Fruit fly (Drosophila melanogaster) whole organism, embryonic: ENCODE results near the gene CG13055.
A peak's percentile ranks its signal among the peaks of the same experiment; 100 is the strongest.

Source experiments
- Atf6 ChIP-seq: fragments of 200-800 bp; sonication (Bioruptor generic); IDR thresholded peaks from 2 replicates; pipeline ENCODE4 v1.3.6; 2022; ENCODE audit warnings: missing biosample characterization, missing genetic modification characterization
- Blimp-1 ChIP-seq: fragments of 200-800 bp; sonication (Bioruptor generic); optimal IDR thresholded peaks from 3 replicates; lab custom pipeline; 2018; ENCODE audit warnings: missing biosample characterization, missing genetic modification characterization, mild to moderate bottlenecking, moderate library complexity, missing genetic modification reagents
- CG1024 ChIP-seq: fragments of 200-800 bp; sonication (Bioruptor generic); IDR thresholded peaks from 2 replicates; pipeline ENCODE4 v1.3.6; 2022; ENCODE audit warnings: missing biosample characterization, missing genetic modification characterization
- CG10321 ChIP-seq: fragments of 200-800 bp; sonication (Bioruptor generic); IDR thresholded peaks from 2 replicates; pipeline ENCODE4 v1.3.6; 2022; ENCODE audit warnings: missing biosample characterization, missing genetic modification characterization
- CG10979 ChIP-seq: fragments of 200-800 bp; sonication (Bioruptor generic); optimal IDR thresholded peaks from 2 replicates; lab custom pipeline; 2018; ENCODE audit warnings: missing biosample characterization, mild to moderate bottlenecking, missing genetic modification characterization, moderate library complexity
- CG11398 ChIP-seq: fragments of 200-800 bp; sonication (Bioruptor generic); optimal IDR thresholded peaks from 2 replicates; lab custom pipeline; 2016; ENCODE audit warnings: missing biosample characterization, missing genetic modification characterization
- CG12236 ChIP-seq: fragments of 200-800 bp; sonication (Bioruptor generic); optimal IDR thresholded peaks from 2 replicates; lab custom pipeline; 2016; ENCODE audit warnings: missing biosample characterization, missing genetic modification characterization
- CG12769 ChIP-seq: fragments of 200-800 bp; sonication (Bioruptor generic); optimal IDR thresholded peaks from 2 replicates; lab custom pipeline; 2019; ENCODE audit warnings: missing biosample characterization, mild to moderate bottlenecking, missing genetic modification characterization, moderate library complexity
- CG17328 ChIP-seq: fragments of 200-800 bp; sonication (Bioruptor generic); IDR thresholded peaks from 2 replicates; pipeline ENCODE4 v1.3.6; 2022; ENCODE audit warnings: missing biosample characterization, missing genetic modification characterization
- CG18262 ChIP-seq: fragments of 200-800 bp; optimal IDR thresholded peaks from 3 replicates; lab custom pipeline; 2019; ENCODE audit warnings: missing biosample characterization, mild to moderate bottlenecking, missing genetic modification characterization, moderate library complexity
- CG32532 ChIP-seq: fragments of 200-800 bp; sonication (Bioruptor generic); IDR thresholded peaks from 2 replicates; pipeline ENCODE4 v1.3.6; 2022; ENCODE audit warnings: missing biosample characterization, missing genetic modification characterization
- CG32767 ChIP-seq: fragments of 200-800 bp; sonication (Bioruptor generic); IDR thresholded peaks from 2 replicates; pipeline ENCODE4 v1.3.6; 2022; ENCODE audit warnings: missing biosample characterization, missing genetic modification characterization
- CG33557 ChIP-seq: fragments of 200-800 bp; sonication (Bioruptor generic); optimal IDR thresholded peaks from 2 replicates; lab custom pipeline; 2019; ENCODE audit warnings: missing biosample characterization, mild to moderate bottlenecking, missing genetic modification characterization, moderate library complexity
- CG6689 ChIP-seq: fragments of 200-800 bp; sonication (Bioruptor generic); IDR thresholded peaks from 2 replicates; pipeline ENCODE4 v1.3.6; 2022; ENCODE audit warnings: missing biosample characterization, missing genetic modification characterization
- CG7839 ChIP-seq: fragments of 200-800 bp; sonication (Bioruptor generic); optimal IDR thresholded peaks from 3 replicates; lab custom pipeline; 2018; ENCODE audit warnings: missing biosample characterization, mild to moderate bottlenecking, missing genetic modification characterization, moderate library complexity
- CG8388 ChIP-seq: fragments of 200-800 bp; sonication (Bioruptor generic); optimal IDR thresholded peaks from 2 replicates; lab custom pipeline; 2019; ENCODE audit warnings: missing biosample characterization, mild to moderate bottlenecking, missing genetic modification characterization, moderate library complexity
- CG8944 ChIP-seq: fragments of 200-800 bp; sonication (Bioruptor generic); optimal IDR thresholded peaks from 3 replicates; lab custom pipeline; 2016; ENCODE audit warnings: missing biosample characterization, missing genetic modification characterization
- Chrac-16 ChIP-seq: fragments of 200-800 bp; sonication (Bioruptor generic); optimal IDR thresholded peaks from 3 replicates; lab custom pipeline; 2016; ENCODE audit warnings: missing biosample characterization, missing genetic modification characterization
- CoRest ChIP-seq: fragments of 200-800 bp; sonication (Bioruptor generic); optimal IDR thresholded peaks from 3 replicates; lab custom pipeline; 2018; ENCODE audit warnings: missing biosample characterization, mild to moderate bottlenecking, missing genetic modification characterization, moderate library complexity
- Dek ChIP-seq: fragments of 200-800 bp; sonication (Bioruptor generic); optimal IDR thresholded peaks from 3 replicates; lab custom pipeline; 2019; ENCODE audit warnings: missing biosample characterization, mild to moderate bottlenecking, missing genetic modification characterization, moderate library complexity
- Dip3 ChIP-seq: fragments of 200-800 bp; sonication (Bioruptor generic); optimal IDR thresholded peaks from 3 replicates; lab custom pipeline; 2016; ENCODE audit warnings: missing biosample characterization, missing genetic modification characterization
- Dll ChIP-seq: fragments of 200-800 bp; sonication (Bioruptor generic); IDR thresholded peaks from 4 replicates; pipeline ENCODE4 v1.3.6; 2022; ENCODE audit warnings: missing biosample characterization, missing genetic modification characterization; ENCODE audit not compliant: partially characterized antibody
- ERR ChIP-seq: fragments of 200-800 bp; sonication (Bioruptor generic); optimal IDR thresholded peaks from 2 replicates; lab custom pipeline; 2016; ENCODE audit warnings: missing biosample characterization, missing genetic modification characterization
- HmgD ChIP-seq: fragments of 200-800 bp; sonication (Bioruptor generic); optimal IDR thresholded peaks from 3 replicates; lab custom pipeline; 2016; ENCODE audit warnings: missing biosample characterization, missing genetic modification characterization
- Nf-YA ChIP-seq: fragments of 200-800 bp; sonication (Bioruptor generic); IDR thresholded peaks from 2 replicates; pipeline ENCODE4 v1.3.6; 2022; ENCODE audit warnings: missing biosample characterization, missing genetic modification characterization
- Oli ChIP-seq: fragments of 200-800 bp; sonication (Bioruptor generic); optimal IDR thresholded peaks from 2 replicates; lab custom pipeline; 2018; ENCODE audit warnings: missing biosample characterization, mild to moderate bottlenecking, missing genetic modification characterization, moderate library complexity
- Opbp ChIP-seq: fragments of 200-800 bp; sonication (Bioruptor generic); IDR thresholded peaks from 3 replicates; pipeline ENCODE4 v1.3.6; 2022; ENCODE audit warnings: missing biosample characterization, missing genetic modification characterization; ENCODE audit not compliant: partially characterized antibody
- Vsx1 ChIP-seq: fragments of 200-800 bp; sonication (Bioruptor generic); optimal IDR thresholded peaks from 2 replicates; lab custom pipeline; 2017; ENCODE audit warnings: missing biosample characterization, mild to moderate bottlenecking, missing genetic modification characterization, missing genetic modification reagents
- abd-A ChIP-seq: fragments of 200-800 bp; sonication (Bioruptor generic); optimal IDR thresholded peaks from 3 replicates; lab custom pipeline; 2019; ENCODE audit warnings: missing biosample characterization, mild to moderate bottlenecking, missing genetic modification characterization, moderate library complexity
- bsh ChIP-seq, 2 experiments: fragments of 200-800 bp; sonication (Bioruptor generic); optimal IDR thresholded peaks; 2 replicates each; lab custom pipeline; 2017 to 2018; ENCODE audit warnings: mild to moderate bottlenecking in 2 of 2, missing biosample characterization in 2 of 2, missing genetic modification characterization in 2 of 2, moderate library complexity in 1 of 2
- crol ChIP-seq: fragments of 200-800 bp; sonication (Bioruptor generic); IDR thresholded peaks from 2 replicates; pipeline ENCODE4 v1.3.6; 2022; ENCODE audit warnings: missing biosample characterization, missing genetic modification characterization
- dmrt99B ChIP-seq: fragments of 200-800 bp; sonication (Bioruptor generic); optimal IDR thresholded peaks from 2 replicates; lab custom pipeline; 2018; ENCODE audit warnings: missing biosample characterization, mild to moderate bottlenecking, missing genetic modification characterization, moderate library complexity
- dpn ChIP-seq, 2 experiments: fragments of 200-800 bp; sonication (Bioruptor generic); optimal IDR thresholded peaks; 3 replicates each; lab custom pipeline; 2016; ENCODE audit warnings: missing biosample characterization in 2 of 2, missing genetic modification characterization in 2 of 2
- dysf ChIP-seq: fragments of 200-800 bp; sonication (Bioruptor generic); IDR thresholded peaks from 3 replicates; pipeline ENCODE4 v1.3.6; 2022; ENCODE audit warnings: missing biosample characterization, missing genetic modification characterization
- fd96Cb ChIP-seq: fragments of 200-800 bp; sonication (Bioruptor generic); optimal IDR thresholded peaks from 2 replicates; lab custom pipeline; 2018; ENCODE audit warnings: missing biosample characterization, mild to moderate bottlenecking, missing genetic modification characterization, moderate library complexity
- gce ChIP-seq: fragments of 200-800 bp; sonication (Bioruptor generic); IDR thresholded peaks from 3 replicates; pipeline ENCODE4 v1.3.6; 2022; ENCODE audit warnings: missing biosample characterization, missing genetic modification characterization
- gfzf ChIP-seq: fragments of 200-800 bp; sonication (Bioruptor generic); optimal IDR thresholded peaks from 2 replicates; lab custom pipeline; 2016; ENCODE audit warnings: missing biosample characterization, mild to moderate bottlenecking, missing genetic modification characterization, moderate library complexity
- her ChIP-seq: fragments of 200-800 bp; sonication (Bioruptor generic); optimal IDR thresholded peaks from 2 replicates; lab custom pipeline; 2016; ENCODE audit warnings: missing biosample characterization, missing genetic modification characterization
- lilli ChIP-seq: fragments of 200-800 bp; sonication (Bioruptor generic); optimal IDR thresholded peaks from 3 replicates; lab custom pipeline; 2016; ENCODE audit warnings: missing biosample characterization, missing genetic modification characterization
- nau ChIP-seq: fragments of 200-800 bp; sonication (Bioruptor generic); optimal IDR thresholded peaks from 3 replicates; lab custom pipeline; 2017; ENCODE audit warnings: missing biosample characterization, mild to moderate bottlenecking, missing genetic modification characterization, missing genetic modification reagents
- nom ChIP-seq: fragments of 200-800 bp; sonication (Bioruptor generic); optimal IDR thresholded peaks from 2 replicates; lab custom pipeline; 2017; ENCODE audit warnings: missing biosample characterization, missing genetic modification characterization, mild to moderate bottlenecking, moderate library complexity, missing genetic modification reagents
- odd ChIP-seq: fragments of 200-800 bp; sonication (Bioruptor generic); optimal IDR thresholded peaks from 2 replicates; lab custom pipeline; 2017; ENCODE audit warnings: missing biosample characterization, mild to moderate bottlenecking, missing genetic modification characterization
- pb ChIP-seq: fragments of 200-800 bp; sonication (Bioruptor generic); optimal IDR thresholded peaks from 3 replicates; lab custom pipeline; 2016; ENCODE audit warnings: missing biosample characterization, missing genetic modification characterization
- pho ChIP-seq: fragments of 200-800 bp; sonication (Bioruptor generic); optimal IDR thresholded peaks from 2 replicates; lab custom pipeline; 2016; ENCODE audit warnings: missing biosample characterization, missing genetic modification characterization
- phol ChIP-seq: fragments of 200-800 bp; sonication (Bioruptor generic); optimal IDR thresholded peaks from 3 replicates; lab custom pipeline; 2018; ENCODE audit warnings: missing biosample characterization, mild to moderate bottlenecking, missing genetic modification characterization, moderate library complexity
- repo ChIP-seq: fragments of 200-800 bp; sonication (Bioruptor generic); optimal IDR thresholded peaks from 2 replicates; lab custom pipeline; 2016; ENCODE audit warnings: missing biosample characterization, missing genetic modification characterization
- shn ChIP-seq: fragments of 200-800 bp; sonication (Bioruptor generic); optimal IDR thresholded peaks from 3 replicates; lab custom pipeline; 2016; ENCODE audit warnings: missing biosample characterization, missing genetic modification characterization
- tup ChIP-seq: fragments of 200-800 bp; sonication (Bioruptor generic); optimal IDR thresholded peaks from 2 replicates; lab custom pipeline; 2016; ENCODE audit warnings: missing biosample characterization, mild to moderate bottlenecking, missing genetic modification characterization, moderate library complexity
- wdn ChIP-seq: fragments of 200-800 bp; sonication (Bioruptor generic); IDR thresholded peaks from 2 replicates; pipeline ENCODE4 v1.3.6; 2022; ENCODE audit warnings: missing biosample characterization, missing genetic modification characterization

Gene CG13055

dm6 chr3L:16211156-16211935, 40.8 kb downstream of the CG13055 start (continued):
- TF ChIP-seq CG10321 (GFP tag; lab: Robert Waterston, UW) (peak; percentile 82), repo (GFP tag; lab: Kevin White, UChicago) (no peak), CG32532 (GFP tag; lab: Robert Waterston, UW) (0 out of 2 replicates have a peak, but pooled peaks have one; percentile 30), wdn (no peak), odd (GFP tag; lab: Kevin White, UChicago) (no peak), Dip3 (GFP tag; lab: Kevin White, UChicago) (no peak), CG10979 (tag; lab: Kevin White, UChicago) (peak; percentile 8), fd96Cb (tag; lab: Kevin White, UChicago) (peak; percentile 23), CoRest (tag; lab: Kevin White, UChicago) (peak; percentile 31), Atf6 (no peak), CG6689 (GFP tag; lab: Robert Waterston, UW) (peak; percentile 10; the same call in 1 of the 2 replicates), pho (GFP tag; lab: Kevin White, UChicago) (no peak), abd-A (tag; lab: Kevin White, UChicago) (no peak), Opbp (0 out of 3 replicates have a peak, but pooled peaks have one; percentile 9), CG11398 (no peak), CG8388 (GFP tag; lab: Kevin White, UChicago) (peak; percentile 24), Nf-YA (0 out of 2 replicates have a peak, but pooled peaks have one; percentile 26), CG8944 (no peak), CG12769 (tag; lab: Kevin White, UChicago) (no peak), CG17328 (GFP tag; lab: Robert Waterston, UW) (no peak), gce (GFP tag; lab: Robert Waterston, UW) (no peak), CG1024 (no peak), nom (GFP tag; lab: Kevin White, UChicago) (no peak), Oli (tag; lab: Kevin White, UChicago) (peak; percentile 48), Vsx1 (GFP tag; lab: Kevin White, UChicago) (no peak), phol (tag; lab: Kevin White, UChicago) (peak; percentile 46), CG33557 (GFP tag; lab: Kevin White, UChicago) (no peak), Blimp-1 (GFP tag; lab: Kevin White, UChicago) (peak; percentile 15), bsh (GFP tag; optimal IDR thresholded peaks at IDR 0.05; lab: Kevin White, UChicago) (peak; percentile 3 to 72), shn (peak; percentile 12), CG18262 (peak; percentile 39), gfzf (no peak), tup (GFP tag; lab: Kevin White, UChicago) (no peak), CG12236 (GFP tag; lab: Kevin White, UChicago) (no peak), Dek (tag; lab: Kevin White, UChicago) (no peak), lilli (GFP tag; lab: Kevin White, UChicago) (no peak), dpn (GFP tag; optimal IDR thresholded peaks at IDR 0.05; lab: Kevin White, UChicago) (no peak), Chrac-16 (GFP tag; lab: Kevin White, UChicago) (no peak), pb (GFP tag; lab: Kevin White, UChicago) (no peak), HmgD (no peak), dmrt99B (tag; lab: Kevin White, UChicago) (peak; percentile 61), nau (no peak), CG32767 (no peak), CG7839 (peak; percentile 17), ERR (GFP tag; lab: Kevin White, UChicago) (no peak), Dll (GFP tag; lab: Robert Waterston, UW) (no peak), her (GFP tag; lab: Kevin White, UChicago) (no peak), crol (GFP tag; lab: Robert Waterston, UW) (peak; percentile 58), dysf (GFP tag; lab: Robert Waterston, UW) (no peak)
